Fruit fly (Drosophila melanogaster): ENCODE measurements around the gene Lcp65Af.

The Lcp65Af gene

dm6 chr3L:6184884-6185438, 48.4 kb upstream of the Lcp65Af start, which contains the start of the genes D19B and CG43293 (continued):
- peak; percentile 90 for TF ChIP-seq dmrt99B (tag; optimal IDR thresholded peaks at IDR 0.05)
- peak; percentile 96 for TF ChIP-seq NFAT (GFP tag; IDR thresholded peaks at IDR 0.05)
- peak; percentile 47 for TF ChIP-seq TFAM (GFP tag; optimal IDR thresholded peaks at IDR 0.05)
- TF ChIP-seq Side (GFP tag; optimal IDR thresholded peaks at IDR 0.05) = peak; percentile 77
- no peak for TF ChIP-seq Kr (GFP tag; optimal IDR thresholded peaks at IDR 0.05)
- peak; percentile 90 for TF ChIP-seq CG13624 (GFP tag; optimal IDR thresholded peaks at IDR 0.05)
- peak; percentile 78 for TF ChIP-seq Max (GFP tag; optimal IDR thresholded peaks at IDR 0.05)
- TF ChIP-seq CG18476 (GFP tag; optimal IDR thresholded peaks at IDR 0.05) = peak; percentile 74
- peak; percentile 49 for TF ChIP-seq knrl (GFP tag; IDR thresholded peaks at IDR 0.05; ENCODE audit: partially characterized antibody)
- TF ChIP-seq CG15269 (tag; optimal IDR thresholded peaks at IDR 0.05) = peak; percentile 89
- peak; percentile 65 for TF ChIP-seq Abd-B (GFP tag; optimal IDR thresholded peaks at IDR 0.05)
- TF ChIP-seq pita (GFP tag; optimal IDR thresholded peaks at IDR 0.05) = no peak
- peak; percentile 58 for TF ChIP-seq CG17186 (GFP tag; optimal IDR thresholded peaks at IDR 0.05)
- TF ChIP-seq esg (GFP tag; conservative IDR thresholded peaks at IDR 0.05) = peak; percentile 84
- TF ChIP-seq cas (GFP tag; IDR thresholded peaks at IDR 0.05) = peak; percentile 81
- peak; percentile 78 for TF ChIP-seq dmrt11E (tag; optimal IDR thresholded peaks at IDR 0.05)
- TF ChIP-seq CG11247 (GFP tag; IDR thresholded peaks at IDR 0.05) = peak; percentile 95
- TF ChIP-seq CG2120 (GFP tag; optimal IDR thresholded peaks at IDR 0.05) = peak; percentile 94
- TF ChIP-seq Myb (GFP tag; optimal IDR thresholded peaks at IDR 0.05) = peak; percentile 59
- peak; percentile 93 for TF ChIP-seq lab (GFP tag; optimal IDR thresholded peaks at IDR 0.05)
- peak; percentile 11 for TF ChIP-seq luna (GFP tag; optimal IDR thresholded peaks at IDR 0.05)
- peak; percentile 91 for TF ChIP-seq onecut (GFP tag; IDR thresholded peaks at IDR 0.05)
- peak; percentile 79 for TF ChIP-seq ftz-f1 (GFP tag; optimal IDR thresholded peaks at IDR 0.05)
- TF ChIP-seq NK7.1 (GFP tag; optimal IDR thresholded peaks at IDR 0.05) = peak; percentile 73
- TF ChIP-seq HmgZ (tag; optimal IDR thresholded peaks at IDR 0.05) = peak; percentile 92
- TF ChIP-seq chm (GFP tag; IDR thresholded peaks at IDR 0.05) = peak; percentile 97
- peak; percentile 92 for TF ChIP-seq MESR4 (GFP tag; optimal IDR thresholded peaks at IDR 0.05)
- peak; percentile 91 for TF ChIP-seq CG4707 (GFP tag; optimal IDR thresholded peaks at IDR 0.05)
- TF ChIP-seq sens (GFP tag) = peak; percentile 97
- TF ChIP-seq bcd (GFP tag; optimal IDR thresholded peaks at IDR 0.05) = peak; percentile 89
- TF ChIP-seq CG12769 (tag; optimal IDR thresholded peaks at IDR 0.05) = no peak
- TF ChIP-seq eyg (GFP tag; optimal IDR thresholded peaks at IDR 0.05) = peak; percentile 78
- TF ChIP-seq crc (GFP tag; optimal IDR thresholded peaks at IDR 0.05) = peak; percentile 81
- peak in 1 of 2 experiments; percentile 69 for TF ChIP-seq insv (GFP tag; optimal IDR thresholded peaks at IDR 0.05)
- peak; percentile 78 for TF ChIP-seq NC2β (GFP tag; optimal IDR thresholded peaks at IDR 0.05)
- TF ChIP-seq CG1233 (GFP tag; optimal IDR thresholded peaks at IDR 0.05) = peak; percentile 90
- no peak for TF ChIP-seq Sin3A (optimal IDR thresholded peaks at IDR 0.05)
- peak; percentile 93 for TF ChIP-seq CG10366 (GFP tag; IDR thresholded peaks at IDR 0.05)
- no peak for TF ChIP-seq Lpt (GFP tag; optimal IDR thresholded peaks at IDR 0.05)
- TF ChIP-seq jing (GFP tag; optimal IDR thresholded peaks at IDR 0.05) = no peak
- TF ChIP-seq CG17802 (tag; optimal IDR thresholded peaks at IDR 0.05) = peak; percentile 60
- peak; percentile 83 for TF ChIP-seq CG1647 (GFP tag; optimal IDR thresholded peaks at IDR 0.05)
- TF ChIP-seq fd3F (GFP tag; optimal IDR thresholded peaks at IDR 0.05) = peak; percentile 81
- no peak for TF ChIP-seq CTCF (GFP tag; optimal IDR thresholded peaks at IDR 0.05)
- TF ChIP-seq CG17328 (GFP tag; IDR thresholded peaks at IDR 0.05) = peak; percentile 92
- TF ChIP-seq twi (tag; optimal IDR thresholded peaks at IDR 0.05) = peak; percentile 70
- TF ChIP-seq CG8281 (tag; optimal IDR thresholded peaks at IDR 0.05) = peak; percentile 61
- TF ChIP-seq CG15514 (GFP tag; optimal IDR thresholded peaks at IDR 0.05) = peak; percentile 85
- TF ChIP-seq CG8359 (GFP tag; optimal IDR thresholded peaks at IDR 0.05; ENCODE audit: borderline replicate concordance) = peak; percentile 25
- peak; percentile 97 for TF ChIP-seq slbo (GFP tag; IDR thresholded peaks at IDR 0.05)
- TF ChIP-seq CG31441 (GFP tag; IDR thresholded peaks at IDR 0.05) = peak; percentile 79

Data from whole organism, embryonic.